Worm (Caenorhabditis elegans) whole organism, early embryonic: ENCODE data around the gene srh-131.

Source experiments
- B0310.2 ChIP-seq: sonication (generic microtip); optimal IDR thresholded peaks from 2 replicates; lab custom pipeline; 2016; ENCODE audit warnings: mild to moderate bottlenecking, missing genetic modification characterization, missing compliant biosample characterization
- ama-1 ChIP-seq: fragments of 150-350 bp; optimal IDR thresholded peaks from 2 replicates; lab custom pipeline; 2014
- ceh-13 ChIP-seq: fragments of 200-800 bp; sonication (Bioruptor generic); optimal IDR thresholded peaks from 2 replicates; lab custom pipeline; 2018; ENCODE audit warnings: mild to moderate bottlenecking, missing genetic modification characterization, missing compliant biosample characterization
- ets-7 ChIP-seq: sonication (generic microtip); optimal IDR thresholded peaks from 2 replicates; lab custom pipeline; 2016; ENCODE audit warnings: missing genotype, missing genetic modification characterization, missing compliant biosample characterization
- flt-1 ChIP-seq: fragments of 200-800 bp; sonication (Bioruptor generic); IDR thresholded peaks from 2 replicates; pipeline ENCODE4 v1.3.6; 2022; ENCODE audit warnings: missing genetic modification characterization, missing compliant biosample characterization
- hnd-1 ChIP-seq: sonication (generic microtip); optimal IDR thresholded peaks from 2 replicates; lab custom pipeline; 2016; ENCODE audit warnings: missing genetic modification characterization, missing compliant biosample characterization
- scrt-1 ChIP-seq: fragments of 200-800 bp; sonication (Bioruptor generic); IDR thresholded peaks from 2 replicates; pipeline ENCODE4 v1.3.6; 2022; ENCODE audit warnings: missing genetic modification characterization, missing compliant biosample characterization
- sea-1 ChIP-seq: fragments of 200-800 bp; sonication (Bioruptor generic); conservative IDR thresholded peaks from 2 replicates; pipeline ENCODE4 v1.3.6; 2022; ENCODE audit warnings: missing genetic modification characterization, missing compliant biosample characterization
- tbx-11 ChIP-seq: fragments of 200-800 bp; sonication (Bioruptor generic); IDR thresholded peaks from 2 replicates; pipeline ENCODE4 v1.3.6; 2022; ENCODE audit warnings: missing genetic modification characterization, missing compliant biosample characterization
- tbx-37 ChIP-seq: fragments of 200-800 bp; sonication (Bioruptor generic); conservative IDR thresholded peaks from 2 replicates; pipeline ENCODE4 v1.3.6; 2022; ENCODE audit warnings: missing genetic modification reagents, missing genetic modification characterization, missing compliant biosample characterization
- tra-4 ChIP-seq: sonication (generic microtip); optimal IDR thresholded peaks from 2 replicates; lab custom pipeline; 2017; ENCODE audit warnings: missing genetic modification characterization, missing compliant biosample characterization

DNA sequence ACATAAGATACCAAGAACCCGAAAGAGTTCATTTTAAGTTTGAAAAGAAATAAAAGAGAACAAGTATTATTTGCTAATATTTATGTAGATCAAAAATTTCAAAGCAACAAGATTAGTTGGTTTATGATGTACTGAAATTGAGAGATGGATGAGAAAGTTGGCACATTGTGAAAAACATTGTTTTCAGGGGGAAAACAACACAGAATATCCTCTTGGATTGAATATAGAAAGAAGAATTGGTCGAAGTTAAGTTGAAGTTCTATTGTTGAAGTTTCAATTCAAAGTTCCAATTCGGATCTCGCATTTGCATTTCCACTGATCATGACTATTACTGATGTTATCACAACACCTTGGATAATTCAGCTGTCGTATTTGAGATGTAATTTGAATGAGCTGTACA lies 4.7 kb upstream of the srh-131 start:
- TF ChIP-seq hnd-1 (tag; lab: Kevin White, UChicago): no peak
- TF ChIP-seq ama-1: no peak
- TF ChIP-seq sea-1 (GFP tag; lab: Robert Waterston, UW): no peak
- TF ChIP-seq tbx-11 (GFP tag; lab: Robert Waterston, UW): no peak
- no peak for TF ChIP-seq tbx-37 (GFP tag; lab: Robert Waterston, UW)
- TF ChIP-seq ets-7 (tag; lab: Kevin White, UChicago): no peak
- no peak for TF ChIP-seq flt-1
- TF ChIP-seq tra-4 (tag; lab: Kevin White, UChicago): no peak
- TF ChIP-seq scrt-1 (GFP tag; lab: Robert Waterston, UW): no peak
- TF ChIP-seq ceh-13 (GFP tag; lab: Kevin White, UChicago): no peak
- TF ChIP-seq B0310.2 (tag; lab: Kevin White, UChicago): no peak
